Fruit fly (Drosophila melanogaster) whole organism, wandering third instar larva: ENCODE measurements around the gene wds.

Experiments
- Abd-B ChIP-seq: fragments of >200 bp; optimal IDR thresholded peaks from 2 replicates; lab custom pipeline; 2017; ENCODE audit warnings: missing biosample characterization, missing genetic modification characterization
- CG32264 ChIP-seq: fragments of 200-800 bp; sonication (Bioruptor generic); optimal IDR thresholded peaks from 2 replicates; lab custom pipeline; 2016; ENCODE audit warnings: missing biosample characterization, missing genetic modification characterization
- CG9705 ChIP-seq: fragments of 200-800 bp; sonication (Bioruptor generic); optimal IDR thresholded peaks from 2 replicates; lab custom pipeline; 2018; ENCODE audit warnings: missing biosample characterization, mild to moderate bottlenecking, missing genetic modification characterization
- CrebA ChIP-seq: fragments of 200-800 bp; sonication (Bioruptor generic); optimal IDR thresholded peaks from 2 replicates; lab custom pipeline; 2016; ENCODE audit warnings: missing biosample characterization, mild to moderate bottlenecking, missing genetic modification characterization, borderline replicate concordance
- Dfd ChIP-seq: fragments of >200 bp; optimal IDR thresholded peaks from 2 replicates; lab custom pipeline; 2017; ENCODE audit warnings: missing biosample characterization, missing genetic modification characterization
- Dif ChIP-seq: fragments of 200-275, 200-300 bp; sonication (Bioruptor generic); optimal IDR thresholded peaks from 2 replicates; lab custom pipeline; 2018; ENCODE audit warnings: missing biosample characterization, missing genetic modification characterization; ENCODE audit not compliant: partially characterized antibody
- GATAd ChIP-seq: sonication (Bioruptor generic); optimal IDR thresholded peaks from 2 replicates; lab custom pipeline; 2016; ENCODE audit warnings: missing biosample characterization, missing genetic modification characterization
- HLH106 ChIP-seq: fragments of 200-800 bp; optimal IDR thresholded peaks from 3 replicates; lab custom pipeline; 2019; ENCODE audit warnings: missing biosample characterization, mild to moderate bottlenecking, missing genetic modification characterization, moderate library complexity
- Hnf4 ChIP-seq: fragments of 200-800 bp; sonication (Bioruptor generic); optimal IDR thresholded peaks from 2 replicates; lab custom pipeline; 2016; ENCODE audit warnings: missing biosample characterization, mild to moderate bottlenecking, missing genetic modification characterization
- Hr78 ChIP-seq: fragments of >200 bp; optimal IDR thresholded peaks from 2 replicates; lab custom pipeline; 2017; ENCODE audit warnings: missing biosample characterization, missing genetic modification characterization
- Hr83 ChIP-seq: fragments of 200-300 bp; sonication (Bioruptor generic); optimal IDR thresholded peaks from 2 replicates; lab custom pipeline; 2016; ENCODE audit warnings: missing biosample characterization, mild to moderate bottlenecking, missing genetic modification characterization, moderate library complexity; ENCODE audit not compliant: poor library complexity, severe bottlenecking
- Jra ChIP-seq: sonication (Bioruptor generic); optimal IDR thresholded peaks from 2 replicates; lab custom pipeline; 2016; ENCODE audit warnings: missing biosample characterization, missing genetic modification characterization
- Mio ChIP-seq: sonication (Bioruptor generic); optimal IDR thresholded peaks from 2 replicates; lab custom pipeline; 2016; ENCODE audit warnings: missing biosample characterization, missing genetic modification characterization
- Myc ChIP-seq: fragments of >200 bp; optimal IDR thresholded peaks from 2 replicates; lab custom pipeline; 2017
- N ChIP-seq: fragments of >200 bp; optimal IDR thresholded peaks from 2 replicates; lab custom pipeline; 2018; ENCODE audit warnings: missing biosample characterization, missing external identifiers, missing genetic modification characterization
- OdsH ChIP-seq: fragments of 200-800 bp; sonication (Bioruptor generic); optimal IDR thresholded peaks from 2 replicates; lab custom pipeline; 2016; ENCODE audit warnings: missing biosample characterization, mild to moderate bottlenecking, missing genetic modification characterization
- Rel ChIP-seq, 2 experiments: fragments of 200-800 bp; sonication (Bioruptor generic) in 1 of 2; optimal IDR thresholded peaks; 2 replicates in 1 of 2; 3 replicates in 1 of 2; lab custom pipeline; 2016 to 2019; ENCODE audit warnings: mild to moderate bottlenecking in 2 of 2, missing biosample characterization in 2 of 2, missing genetic modification characterization in 2 of 2, moderate library complexity in 1 of 2
- Sp1 ChIP-seq: fragments of 200-800 bp; sonication (Bioruptor generic); optimal IDR thresholded peaks from 3 replicates; lab custom pipeline; 2019; ENCODE audit warnings: missing biosample characterization, mild to moderate bottlenecking, missing genetic modification characterization, moderate library complexity
- Vsx2 ChIP-seq: fragments of 200-300, 225-300 bp; sonication (Bioruptor generic); optimal IDR thresholded peaks from 2 replicates; lab custom pipeline; 2018; ENCODE audit warnings: missing biosample characterization, missing genetic modification characterization; ENCODE audit not compliant: partially characterized antibody
- br ChIP-seq: fragments of 200-800 bp; sonication (Bioruptor generic); optimal IDR thresholded peaks from 2 replicates; lab custom pipeline; 2016; ENCODE audit warnings: missing biosample characterization, missing genetic modification characterization
- brk ChIP-seq: fragments of 200-800 bp; sonication (Bioruptor generic); optimal IDR thresholded peaks from 2 replicates; lab custom pipeline; 2016; ENCODE audit warnings: missing biosample characterization, mild to moderate bottlenecking, missing genetic modification characterization
- dl ChIP-seq, 2 experiments: fragments of 175-275, 200-275 bp in 1 of 2; fragments of 200-275 bp in 1 of 2; sonication (Bioruptor generic); optimal IDR thresholded peaks; lab custom pipeline; 2018; ENCODE audit warnings: mild to moderate bottlenecking in 2 of 2, missing biosample characterization in 2 of 2, missing genetic modification characterization in 2 of 2, moderate library complexity in 2 of 2; ENCODE audit not compliant: partially characterized antibody in 2 of 2, insufficient read depth in 1 of 2
- dmrt93B ChIP-seq: fragments of 200-800 bp; sonication (Bioruptor generic); optimal IDR thresholded peaks from 2 replicates; lab custom pipeline; 2018; ENCODE audit warnings: missing biosample characterization, mild to moderate bottlenecking, missing genetic modification characterization
- dsf ChIP-seq: sonication (Bioruptor generic); optimal IDR thresholded peaks from 2 replicates; lab custom pipeline; 2016; ENCODE audit warnings: missing biosample characterization, missing genetic modification characterization, borderline replicate concordance
- ey ChIP-seq: fragments of 200-800 bp; sonication (Bioruptor generic); optimal IDR thresholded peaks from 2 replicates; lab custom pipeline; 2016; ENCODE audit warnings: missing biosample characterization, missing genetic modification characterization
- foxo ChIP-seq, 2 experiments: fragments of 200-800 bp; sonication (Bioruptor generic); optimal IDR thresholded peaks; 2 replicates in 1 of 2; 3 replicates in 1 of 2; lab custom pipeline; 2016 to 2017; ENCODE audit warnings: missing biosample characterization in 2 of 2, missing genetic modification characterization in 2 of 2
- fru ChIP-seq: fragments of 200-800 bp; sonication (Bioruptor generic); optimal IDR thresholded peaks from 3 replicates; lab custom pipeline; 2016; ENCODE audit warnings: missing biosample characterization, mild to moderate bottlenecking, missing genetic modification characterization
- h ChIP-seq: fragments of 200-800 bp; sonication (Bioruptor generic); optimal IDR thresholded peaks from 3 replicates; lab custom pipeline; 2016; ENCODE audit warnings: missing biosample characterization, mild to moderate bottlenecking, missing genetic modification characterization
- jim ChIP-seq: fragments of 175-275, 200-325 bp; sonication (Bioruptor generic); optimal IDR thresholded peaks from 2 replicates; lab custom pipeline; 2016; ENCODE audit warnings: missing biosample characterization, mild to moderate bottlenecking, missing genetic modification characterization
- lola ChIP-seq: fragments of >200 bp; optimal IDR thresholded peaks from 2 replicates; lab custom pipeline; 2017; ENCODE audit warnings: missing biosample characterization, missing genetic modification characterization
- pan ChIP-seq: fragments of >200 bp; optimal IDR thresholded peaks from 2 replicates; lab custom pipeline; 2017
- psq ChIP-seq: fragments of 200-800 bp; sonication (Bioruptor generic); optimal IDR thresholded peaks from 3 replicates; lab custom pipeline; 2017; ENCODE audit warnings: missing biosample characterization, mild to moderate bottlenecking, missing genetic modification characterization, moderate library complexity
- rgr ChIP-seq: fragments of 200-800 bp; sonication (Bioruptor generic); optimal IDR thresholded peaks from 3 replicates; lab custom pipeline; 2016; ENCODE audit warnings: missing biosample characterization, mild to moderate bottlenecking, missing genetic modification characterization
- sage ChIP-seq: fragments of 200-800 bp; sonication (Bioruptor generic); optimal IDR thresholded peaks from 2 replicates; lab custom pipeline; 2016; ENCODE audit warnings: missing biosample characterization, mild to moderate bottlenecking, missing genetic modification characterization
- sv ChIP-seq: fragments of 200-800 bp; sonication (Bioruptor generic); optimal IDR thresholded peaks from 3 replicates; lab custom pipeline; 2016; ENCODE audit warnings: missing biosample characterization, missing genetic modification characterization
- tai ChIP-seq: sonication (Bioruptor generic); optimal IDR thresholded peaks from 2 replicates; lab custom pipeline; 2016; ENCODE audit warnings: missing biosample characterization, missing genetic modification characterization
- usp ChIP-seq: fragments of >200 bp; optimal IDR thresholded peaks from 2 replicates; lab custom pipeline; 2017; ENCODE audit warnings: missing biosample characterization, missing genetic modification characterization

Gene wds

dm6 chrX:2581793-2582503 lies 3.8 kb upstream of the wds start:
- TF ChIP-seq dmrt93B (GFP tag; lab: Kevin White, UChicago) (no peak), lola (no peak), foxo (GFP tag; optimal IDR thresholded peaks at IDR 0.05; lab: Kevin White, UChicago) (peak in 1 of 2 experiments; percentile 44), usp (GFP tag; lab: Kevin White, UChicago) (no peak), Hr78 (no peak), rgr (GFP tag; lab: Kevin White, UChicago) (peak; percentile 19), Rel (GFP tag; optimal IDR thresholded peaks at IDR 0.05; lab: Kevin White, UChicago) (no peak), Rel (tag; optimal IDR thresholded peaks at IDR 0.05; lab: Kevin White, UChicago) (no peak), ey (GFP tag; lab: Kevin White, UChicago) (peak; percentile 27), CG32264 (GFP tag; lab: Kevin White, UChicago) (no peak), Vsx2 (no peak), Hr83 (GFP tag; lab: Kevin White, UChicago) (no peak), OdsH (GFP tag; lab: Kevin White, UChicago) (peak; percentile 10), sage (GFP tag; lab: Kevin White, UChicago) (no peak), fru (GFP tag; lab: Kevin White, UChicago) (peak; percentile 36), sv (peak; percentile 58), Myc (lab: Kevin White, UChicago) (no peak), Mio (no peak), h (GFP tag; lab: Kevin White, UChicago) (peak; percentile 38), psq (GFP tag; lab: Kevin White, UChicago) (peak; percentile 2)

dm6 chrX:2585055-2585715 lies 595 bp upstream of the wds start, which contains the start of gene CG13760:
CG13760 (minus strand) TSS chrX:2585699.
- peak in 1 of 2 experiments; percentile 13 for TF ChIP-seq foxo (GFP tag; optimal IDR thresholded peaks at IDR 0.05; lab: Kevin White, UChicago)
- TF ChIP-seq brk (GFP tag; lab: Kevin White, UChicago): no peak
- TF ChIP-seq CG9705 (GFP tag; lab: Kevin White, UChicago): no peak
- TF ChIP-seq, all 38 proteins: peak for 1

- TF ChIP-seq dl (GFP tag; optimal IDR thresholded peaks at IDR 0.05; lab: Kevin White, UChicago; ENCODE audit: insufficient read depth in 1 of 2, partially characterized antibody in 2 of 2) (peak in 1 of 2 experiments; percentile 3), brk (GFP tag; lab: Kevin White, UChicago) (no peak), foxo (GFP tag; optimal IDR thresholded peaks at IDR 0.05; lab: Kevin White, UChicago) (peak; percentile 31 to 75), lola (no peak), GATAd (GFP tag; lab: Kevin White, UChicago) (no peak), rgr (GFP tag; lab: Kevin White, UChicago) (peak; percentile 74), tai (GFP tag; lab: Kevin White, UChicago) (no peak), br (GFP tag; lab: Kevin White, UChicago) (peak; percentile 66), fru (GFP tag; lab: Kevin White, UChicago) (peak; percentile 82), dmrt93B (GFP tag; lab: Kevin White, UChicago) (no peak), CrebA (GFP tag; lab: Kevin White, UChicago) (no peak), Dfd (GFP tag; lab: Kevin White, UChicago) (peak; percentile 95), CG32264 (GFP tag; lab: Kevin White, UChicago) (peak; percentile 62), Vsx2 (no peak), Dif (peak; percentile 39), N (GFP tag; lab: Kevin White, UChicago) (no peak), Hr83 (GFP tag; lab: Kevin White, UChicago) (no peak), h (GFP tag; lab: Kevin White, UChicago) (peak; percentile 77), HLH106 (tag; lab: Kevin White, UChicago) (no peak), Mio (no peak), sage (GFP tag; lab: Kevin White, UChicago) (peak; percentile 53), usp (GFP tag; lab: Kevin White, UChicago) (no peak), Hnf4 (GFP tag; lab: Kevin White, UChicago) (peak; percentile 58), dsf (GFP tag; lab: Kevin White, UChicago) (no peak), OdsH (GFP tag; lab: Kevin White, UChicago) (peak; percentile 46), Abd-B (no peak), pan (no peak), Hr78 (no peak), psq (GFP tag; lab: Kevin White, UChicago) (peak; percentile 58), Myc (lab: Kevin White, UChicago) (no peak), Jra (no peak), jim (GFP tag; lab: Kevin White, UChicago) (no peak), Rel (GFP tag; optimal IDR thresholded peaks at IDR 0.05; lab: Kevin White, UChicago) (no peak), Rel (tag; optimal IDR thresholded peaks at IDR 0.05; lab: Kevin White, UChicago) (peak; percentile 75), Sp1 (peak; percentile 52), sv (no peak)
Measured at dm6 chrX:2588415-2589411, 2.9 kb downstream of the wds start, which contains the start of gene egh. egh (plus strand) TSS chrX:2588503.
